Fruit fly (Drosophila melanogaster) whole organism, embryonic: ENCODE measurements around the gene CG3632.
A peak's percentile ranks its signal among the peaks of the same experiment; 100 is the strongest.

ENCODE experiments used
- Bgb ChIP-seq: fragments of 200-800 bp; sonication (Bioruptor generic); IDR thresholded peaks from 2 replicates; pipeline ENCODE4 v1.3.6; 2022; ENCODE audit warnings: missing biosample characterization, missing genetic modification characterization; ENCODE audit not compliant: partially characterized antibody
- Blimp-1 ChIP-seq: fragments of 200-800 bp; sonication (Bioruptor generic); optimal IDR thresholded peaks from 3 replicates; lab custom pipeline; 2018; ENCODE audit warnings: missing biosample characterization, missing genetic modification characterization, mild to moderate bottlenecking, moderate library complexity, missing genetic modification reagents
- CG10431 ChIP-seq: fragments of 200-800 bp; sonication (Bioruptor generic); optimal IDR thresholded peaks from 3 replicates; lab custom pipeline; 2018; ENCODE audit warnings: missing biosample characterization, mild to moderate bottlenecking, missing genetic modification characterization
- CG11723 ChIP-seq: fragments of 200-800 bp; sonication (Bioruptor generic); optimal IDR thresholded peaks from 2 replicates; lab custom pipeline; 2017; ENCODE audit warnings: missing biosample characterization, mild to moderate bottlenecking, missing genetic modification characterization
- CG12299 ChIP-seq: fragments of 200-800 bp; sonication (Bioruptor generic); optimal IDR thresholded peaks from 2 replicates; lab custom pipeline; 2018; ENCODE audit warnings: missing biosample characterization, mild to moderate bottlenecking, missing genetic modification characterization
- CG1233 ChIP-seq: fragments of 200-800 bp; sonication (Bioruptor generic); optimal IDR thresholded peaks from 4 replicates; lab custom pipeline; 2018; ENCODE audit warnings: missing biosample characterization, mild to moderate bottlenecking, missing genetic modification characterization
- CG13123 ChIP-seq: fragments of 200-800 bp; sonication (Bioruptor generic); optimal IDR thresholded peaks from 2 replicates; lab custom pipeline; 2016; ENCODE audit warnings: missing biosample characterization, missing genetic modification characterization
- CG15601 ChIP-seq: fragments of 200-800 bp; sonication (Bioruptor generic); optimal IDR thresholded peaks from 3 replicates; lab custom pipeline; 2019; ENCODE audit warnings: missing biosample characterization, mild to moderate bottlenecking, missing genetic modification characterization, moderate library complexity
- CG18476 ChIP-seq: fragments of 200-800 bp; sonication (Bioruptor generic); optimal IDR thresholded peaks from 2 replicates; lab custom pipeline; 2016; ENCODE audit warnings: missing biosample characterization, mild to moderate bottlenecking, missing genetic modification characterization
- CG2712 ChIP-seq: fragments of 200-800 bp; optimal IDR thresholded peaks from 3 replicates; lab custom pipeline; 2019; ENCODE audit warnings: missing biosample characterization, mild to moderate bottlenecking, missing genetic modification characterization, moderate library complexity
- CG31224 ChIP-seq: fragments of 200-800 bp; sonication (Bioruptor generic); IDR thresholded peaks from 2 replicates; pipeline ENCODE4 v1.3.6; 2022; ENCODE audit warnings: missing biosample characterization, missing genetic modification characterization
- CG4404 ChIP-seq: fragments of 200-800 bp; sonication (Bioruptor generic); IDR thresholded peaks from 2 replicates; pipeline ENCODE4 v1.3.6; 2022; ENCODE audit warnings: missing biosample characterization, missing genetic modification characterization
- CG6654 ChIP-seq: fragments of 200-800 bp; sonication (Bioruptor generic); optimal IDR thresholded peaks from 2 replicates; lab custom pipeline; 2017; ENCODE audit warnings: missing biosample characterization, mild to moderate bottlenecking, missing genetic modification characterization
- CG7987 ChIP-seq: fragments of 200-800 bp; sonication (Bioruptor generic); optimal IDR thresholded peaks from 2 replicates; lab custom pipeline; 2018; ENCODE audit warnings: missing biosample characterization, mild to moderate bottlenecking, missing genetic modification characterization, moderate library complexity
- CG8089 ChIP-seq: fragments of 200-800 bp; sonication (Bioruptor generic); optimal IDR thresholded peaks from 3 replicates; lab custom pipeline; 2016; ENCODE audit warnings: missing biosample characterization, missing genetic modification characterization
- CG8290 ChIP-seq, 3 experiments: fragments of 200-800 bp; sonication (Bioruptor generic); optimal IDR thresholded peaks; 2 replicates each; lab custom pipeline; 2016 to 2019; ENCODE audit warnings: missing biosample characterization in 3 of 3, missing genetic modification characterization in 3 of 3, mild to moderate bottlenecking in 2 of 3, moderate library complexity in 1 of 3
- CG8765 ChIP-seq: fragments of 200-800 bp; sonication (Bioruptor generic); IDR thresholded peaks from 2 replicates; pipeline ENCODE4 v1.3.6; 2022; ENCODE audit warnings: missing biosample characterization, missing genetic modification characterization
- Doc3 ChIP-seq: fragments of 200-800 bp; sonication (Bioruptor generic); IDR thresholded peaks from 3 replicates; pipeline ENCODE4 v1.3.6; 2022; ENCODE audit warnings: missing biosample characterization, missing genetic modification characterization; ENCODE audit not compliant: partially characterized antibody
- Dp ChIP-seq: fragments of 200-800 bp; sonication (Bioruptor generic); optimal IDR thresholded peaks from 2 replicates; lab custom pipeline; 2018; ENCODE audit warnings: missing biosample characterization, mild to moderate bottlenecking, missing genetic modification characterization, moderate library complexity
- Ets65A ChIP-seq: fragments of 200-800 bp; sonication (Bioruptor generic); peaks from one replicate; lab custom pipeline; 2016; ENCODE audit warnings: missing biosample characterization, missing genetic modification characterization
- Fer2 ChIP-seq: fragments of 200-800 bp; sonication (Bioruptor generic); optimal IDR thresholded peaks from 2 replicates; lab custom pipeline; 2018; ENCODE audit warnings: missing biosample characterization, mild to moderate bottlenecking, missing genetic modification characterization, moderate library complexity
- Gsc ChIP-seq: fragments of 200-800 bp; sonication (Bioruptor generic); IDR thresholded peaks from 2 replicates; pipeline ENCODE4 v1.3.6; 2022; ENCODE audit warnings: missing biosample characterization, missing genetic modification characterization
- Hr3 ChIP-seq: fragments of 200-800 bp; sonication (Bioruptor generic); optimal IDR thresholded peaks from 3 replicates; lab custom pipeline; 2016; ENCODE audit warnings: missing biosample characterization, missing genetic modification characterization
- Med ChIP-seq: fragments of 200-800 bp; sonication (Bioruptor generic); peaks from one replicate; lab custom pipeline; 2016; ENCODE audit warnings: missing biosample characterization, missing genetic modification characterization, mild to moderate bottlenecking, inconsistent platforms, moderate library complexity
- Meics ChIP-seq: fragments of 200-800 bp; sonication (Bioruptor generic); optimal IDR thresholded peaks from 2 replicates; lab custom pipeline; 2017; ENCODE audit warnings: missing biosample characterization, mild to moderate bottlenecking, missing genetic modification characterization
- Nf-YC ChIP-seq: fragments of 200-800 bp; optimal IDR thresholded peaks from 3 replicates; lab custom pipeline; 2019; ENCODE audit warnings: missing biosample characterization, mild to moderate bottlenecking, missing genetic modification characterization, moderate library complexity
- Sry-β ChIP-seq: fragments of 200-800 bp; sonication (Bioruptor generic); optimal IDR thresholded peaks from 2 replicates; lab custom pipeline; 2018; ENCODE audit warnings: missing biosample characterization, mild to moderate bottlenecking, missing genetic modification characterization, moderate library complexity
- Trl ChIP-seq, 3 experiments: fragments of >200 bp in 2 of 3; fragments of 200-800 bp in 1 of 3; sonication (Bioruptor generic) in 1 of 3; optimal IDR thresholded peaks; 2 replicates in 1 of 3; 3 replicates in 2 of 3; lab custom pipeline; 2016 to 2017; ENCODE audit warnings: missing biosample characterization in 1 of 3, missing genetic modification characterization in 1 of 3
- ab ChIP-seq: fragments of 200-800 bp; sonication (Bioruptor generic); optimal IDR thresholded peaks from 2 replicates; lab custom pipeline; 2016; ENCODE audit warnings: missing biosample characterization, missing genetic modification characterization
- al ChIP-seq: fragments of 200-800 bp; sonication (Bioruptor generic); IDR thresholded peaks from 2 replicates; pipeline ENCODE4 v1.3.6; 2022; ENCODE audit warnings: missing biosample characterization, missing genetic modification characterization
- cas ChIP-seq: fragments of 200-800 bp; sonication (Bioruptor generic); IDR thresholded peaks from 2 replicates; pipeline ENCODE4 v1.3.6; 2022; ENCODE audit warnings: missing biosample characterization, missing genetic modification characterization
- corto ChIP-seq: fragments of 200-800 bp; sonication (Bioruptor generic); optimal IDR thresholded peaks from 2 replicates; lab custom pipeline; 2016; ENCODE audit warnings: missing biosample characterization, mild to moderate bottlenecking, missing genetic modification characterization, moderate library complexity
- dmrt11E ChIP-seq: fragments of 200-800 bp; sonication (Bioruptor generic); optimal IDR thresholded peaks from 3 replicates; lab custom pipeline; 2018; ENCODE audit warnings: missing biosample characterization, mild to moderate bottlenecking, missing genetic modification characterization, moderate library complexity
- gt ChIP-seq: fragments of 200-800 bp; sonication (Bioruptor generic); IDR thresholded peaks from 2 replicates; pipeline ENCODE4 v1.3.6; 2022; ENCODE audit warnings: missing biosample characterization, missing genetic modification characterization
- hb ChIP-seq: fragments of 200-800 bp; sonication (Bioruptor generic); IDR thresholded peaks from 3 replicates; pipeline ENCODE4 v1.3.6; 2022; ENCODE audit warnings: missing biosample characterization, missing genetic modification characterization; ENCODE audit not compliant: partially characterized antibody
- hkb ChIP-seq, 2 experiments: fragments of 200-800 bp in 1 of 2; fragments of >200 bp in 1 of 2; sonication (Bioruptor generic) in 1 of 2; IDR thresholded peaks in 1 of 2; optimal IDR thresholded peaks in 1 of 2; 2 replicates each; pipeline versions ENCODE4 v1.3.6 to Lab custom; 2017 to 2022; ENCODE audit warnings: missing biosample characterization in 1 of 2, missing genetic modification characterization in 1 of 2
- insv ChIP-seq, 2 experiments: fragments of 200-800 bp; sonication (Bioruptor generic); optimal IDR thresholded peaks; 3 replicates each; lab custom pipeline; 2016 to 2018; ENCODE audit warnings: missing biosample characterization in 2 of 2, missing genetic modification characterization in 2 of 2
- inv ChIP-seq: fragments of 200-800 bp; sonication (Bioruptor generic); IDR thresholded peaks from 2 replicates; pipeline ENCODE4 v1.3.6; 2022; ENCODE audit warnings: missing biosample characterization, missing genetic modification characterization; ENCODE audit not compliant: partially characterized antibody
- lov ChIP-seq, 2 experiments: fragments of 200-800 bp in 1 of 2; fragments of >200 bp in 1 of 2; sonication (Bioruptor generic) in 1 of 2; IDR thresholded peaks in 1 of 2; optimal IDR thresholded peaks in 1 of 2; 2 replicates in 1 of 2; 3 replicates in 1 of 2; pipeline versions ENCODE4 v1.3.6 to Lab custom; 2017 to 2022; ENCODE audit warnings: missing biosample characterization in 1 of 2, missing genetic modification characterization in 1 of 2
- luna ChIP-seq: fragments of 200-800 bp; sonication (Bioruptor generic); optimal IDR thresholded peaks from 2 replicates; lab custom pipeline; 2016; ENCODE audit warnings: missing biosample characterization, missing genetic modification characterization
- ranshi ChIP-seq: fragments of 200-800 bp; sonication (Bioruptor generic); IDR thresholded peaks from 2 replicates; pipeline ENCODE4 v1.3.6; 2022; ENCODE audit warnings: missing biosample characterization, missing genetic modification characterization
- rib ChIP-seq: fragments of 200-800 bp; sonication (Bioruptor generic); IDR thresholded peaks from 2 replicates; pipeline ENCODE4 v1.3.6; 2022; ENCODE audit warnings: missing biosample characterization, missing genetic modification characterization
- sens-2 ChIP-seq: fragments of 200-800 bp; sonication (Bioruptor generic); IDR thresholded peaks from 2 replicates; pipeline ENCODE4 v1.3.6; 2022; ENCODE audit warnings: missing biosample characterization, missing genetic modification characterization
- sisA ChIP-seq: fragments of 200-800 bp; sonication (Bioruptor generic); IDR thresholded peaks from 2 replicates; pipeline ENCODE4 v1.3.6; 2022; ENCODE audit warnings: missing biosample characterization, missing genetic modification characterization
- slbo ChIP-seq: fragments of 200-800 bp; sonication (Bioruptor generic); IDR thresholded peaks from 2 replicates; pipeline ENCODE4 v1.3.6; 2022; ENCODE audit warnings: missing biosample characterization, missing genetic modification characterization
- unc-4 ChIP-seq: fragments of 200-800 bp; sonication (Bioruptor generic); IDR thresholded peaks from 2 replicates; pipeline ENCODE4 v1.3.6; 2022; ENCODE audit warnings: missing biosample characterization, missing genetic modification characterization; ENCODE audit not compliant: partially characterized antibody

Gene CG3632

DNA sequence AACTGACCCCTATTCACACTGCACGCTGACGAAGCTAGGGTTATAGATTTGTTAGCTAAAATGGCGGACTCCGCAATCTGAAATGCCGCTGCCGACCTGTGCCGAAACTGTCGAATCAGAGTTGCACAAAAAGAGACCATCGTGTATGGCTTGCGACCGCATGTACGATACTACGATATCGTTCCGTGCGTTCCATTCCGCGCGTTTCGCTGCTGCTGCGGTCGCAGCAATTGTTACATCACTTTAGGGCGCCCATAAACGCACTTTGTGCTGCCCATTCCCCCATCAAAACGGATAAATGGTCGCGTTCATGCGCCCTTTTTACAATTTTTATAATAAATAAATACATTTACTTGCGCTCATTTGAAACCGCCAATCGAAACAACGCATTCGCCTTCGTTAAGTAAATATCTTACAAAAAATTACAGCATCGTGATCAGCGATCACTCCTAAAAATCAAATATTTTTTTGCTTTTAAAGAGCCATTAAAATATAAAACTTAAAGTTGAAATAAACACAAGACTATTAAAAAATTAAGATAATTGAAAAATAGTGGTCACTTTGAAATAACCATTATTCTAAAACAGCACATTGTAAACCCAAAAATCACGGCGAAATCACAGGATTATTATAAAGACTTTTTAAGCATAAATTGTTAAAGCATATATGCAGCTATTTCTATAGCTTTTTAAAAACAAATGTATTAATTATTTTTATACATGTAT lies 23.9 kb downstream of the CG3632 start, which contains the start of gene Cyp1 (continued):
- TF ChIP-seq Blimp-1 (GFP tag; lab: Kevin White, UChicago): no peak
- TF ChIP-seq hb: peak; percentile 69; the same call in 1 of the 3 replicates
- TF ChIP-seq Gsc (GFP tag; lab: Robert Waterston, UW): no peak
- peak; percentile 20 for TF ChIP-seq CG7987
- TF ChIP-seq CG6654 (GFP tag; lab: Kevin White, UChicago): no peak
- TF ChIP-seq dmrt11E (tag; lab: Kevin White, UChicago): peak; percentile 23
- TF ChIP-seq corto (GFP tag; lab: Kevin White, UChicago): no peak
- TF ChIP-seq sens-2 (GFP tag; lab: Robert Waterston, UW): 0 out of 2 replicates have a peak, but pooled peaks have one; percentile 19
- peak; percentile 30; the same call in 1 of the 2 replicates for TF ChIP-seq CG31224 (GFP tag; lab: Robert Waterston, UW)
- peak; percentile 68 for TF ChIP-seq unc-4 (GFP tag; lab: Robert Waterston, UW)
- no peak for TF ChIP-seq Fer2
- TF ChIP-seq ranshi: peak; percentile 63
- TF ChIP-seq CG1233 (GFP tag; lab: Kevin White, UChicago): peak; percentile 33
- no peak for TF ChIP-seq luna (GFP tag; lab: Kevin White, UChicago)
- no peak for TF ChIP-seq Trl (optimal IDR thresholded peaks at IDR 0.05; lab: Kevin White, UChicago)
- no peak for TF ChIP-seq Trl (GFP tag; optimal IDR thresholded peaks at IDR 0.05; lab: Kevin White, UChicago)
- peak; percentile 36 for TF ChIP-seq sisA (GFP tag; lab: Robert Waterston, UW)
- TF ChIP-seq Ets65A (GFP tag; lab: Kevin White, UChicago): peak; percentile 37
- peak; percentile 89 for TF ChIP-seq Bgb (GFP tag; lab: Robert Waterston, UW)
- no peak for TF ChIP-seq CG12299 (tag; lab: Kevin White, UChicago)
- no peak for TF ChIP-seq CG8089
- TF ChIP-seq al (GFP tag; lab: Robert Waterston, UW): 0 out of 2 replicates have a peak, but pooled peaks have one; percentile 26
- TF ChIP-seq CG13123 (GFP tag; lab: Kevin White, UChicago): no peak
- peak; percentile 51 for TF ChIP-seq CG2712 (tag; lab: Kevin White, UChicago)
- peak; percentile 71; the same call in 1 of the 2 replicates for TF ChIP-seq inv
- TF ChIP-seq rib (GFP tag; lab: Robert Waterston, UW): peak; percentile 42; the same call in 1 of the 2 replicates
- TF ChIP-seq CG8765 (GFP tag; lab: Robert Waterston, UW): peak; percentile 28; the same call in 1 of the 2 replicates
- TF ChIP-seq cas (GFP tag; lab: Robert Waterston, UW): no peak
- peak; percentile 51 for TF ChIP-seq CG11723 (GFP tag; lab: Kevin White, UChicago)
- peak; percentile 5 for TF ChIP-seq Hr3 (GFP tag; lab: Kevin White, UChicago)
- TF ChIP-seq gt (GFP tag; lab: Robert Waterston, UW): peak; percentile 59
- TF ChIP-seq slbo (GFP tag; lab: Robert Waterston, UW): peak; percentile 72; the same call in 1 of the 2 replicates
- TF ChIP-seq CG10431 (GFP tag; lab: Kevin White, UChicago): no peak
- peak; percentile 13 for TF ChIP-seq Sry-β (GFP tag; lab: Kevin White, UChicago)
- 0 out of 2 replicates have a peak, but pooled peaks have one; percentile 23 for TF ChIP-seq CG4404 (GFP tag; lab: Robert Waterston, UW)
- peak; percentile 88 for TF ChIP-seq Med (GFP tag; lab: Kevin White, UChicago)
- peak; percentile 44 for TF ChIP-seq CG18476 (GFP tag; lab: Kevin White, UChicago)
- no peak for TF ChIP-seq Nf-YC (tag; lab: Kevin White, UChicago)
- TF ChIP-seq Doc3: 0 out of 3 replicates have a peak, but pooled peaks have one; percentile 42
- TF ChIP-seq CG8290 (GFP tag; optimal IDR thresholded peaks at IDR 0.05; lab: Kevin White, UChicago): peak; percentile 24
- TF ChIP-seq CG8290 (tag; optimal IDR thresholded peaks at IDR 0.05; lab: Kevin White, UChicago): peak; percentile 0 to 80
- TF ChIP-seq Meics: peak; percentile 22
- no peak for TF ChIP-seq hkb (optimal IDR thresholded peaks at IDR 0.05; lab: Kevin White, UChicago)
- peak; percentile 58; the same call in 1 of the 2 replicates for TF ChIP-seq hkb (GFP tag; IDR thresholded peaks at IDR 0.05; lab: Robert Waterston, UW)
- TF ChIP-seq insv (GFP tag; optimal IDR thresholded peaks at IDR 0.05; lab: Kevin White, UChicago): no peak
- no peak for TF ChIP-seq lov (optimal IDR thresholded peaks at IDR 0.05; lab: Kevin White, UChicago)
- TF ChIP-seq lov (GFP tag; IDR thresholded peaks at IDR 0.05; lab: Robert Waterston, UW): peak; percentile 58; the same call in 1 of the 3 replicates
- no peak for TF ChIP-seq CG15601 (tag; lab: Kevin White, UChicago)
- TF ChIP-seq ab (GFP tag; lab: Kevin White, UChicago): no peak
- peak; percentile 51 for TF ChIP-seq Dp
